Fruit fly (Drosophila melanogaster) whole organism, embryonic: ENCODE results near the gene Dred.

ENCODE experiments used
- Ada2b ChIP-seq: fragments of 200-800 bp; sonication (Bioruptor generic); IDR thresholded peaks from 2 replicates; pipeline ENCODE4 v1.3.6; 2022; ENCODE audit warnings: missing biosample characterization, missing genetic modification characterization
- BtbVII ChIP-seq: fragments of 200-800 bp; sonication (Bioruptor generic); optimal IDR thresholded peaks from 3 replicates; lab custom pipeline; 2017; ENCODE audit warnings: missing biosample characterization, mild to moderate bottlenecking, missing genetic modification characterization
- Bteb2 ChIP-seq: fragments of 200-800 bp; sonication (Bioruptor generic); optimal IDR thresholded peaks from 2 replicates; lab custom pipeline; 2016; ENCODE audit warnings: missing biosample characterization, missing genetic modification characterization
- CG11398 ChIP-seq: fragments of 200-800 bp; sonication (Bioruptor generic); optimal IDR thresholded peaks from 2 replicates; lab custom pipeline; 2016; ENCODE audit warnings: missing biosample characterization, missing genetic modification characterization
- CG12744 ChIP-seq: fragments of 200-800 bp; sonication (Bioruptor generic); optimal IDR thresholded peaks from 2 replicates; lab custom pipeline; 2016; ENCODE audit warnings: missing biosample characterization, missing genetic modification characterization
- CG13894 ChIP-seq: fragments of 200-800 bp; sonication (Bioruptor generic); optimal IDR thresholded peaks from 3 replicates; lab custom pipeline; 2018; ENCODE audit warnings: missing biosample characterization, mild to moderate bottlenecking, missing genetic modification characterization, moderate library complexity
- CG14441 ChIP-seq: fragments of 200-800 bp; sonication (Bioruptor generic); IDR thresholded peaks from 2 replicates; pipeline ENCODE4 v1.3.6; 2022; ENCODE audit warnings: missing biosample characterization, missing genetic modification characterization
- CG14965 ChIP-seq: fragments of 200-800 bp; sonication (Bioruptor generic); optimal IDR thresholded peaks from 2 replicates; lab custom pipeline; 2016; ENCODE audit warnings: missing biosample characterization, missing genetic modification characterization, borderline replicate concordance
- CG15696 ChIP-seq: fragments of 200-800 bp; sonication (Bioruptor generic); optimal IDR thresholded peaks from 2 replicates; lab custom pipeline; 2019; ENCODE audit warnings: missing biosample characterization, mild to moderate bottlenecking, missing genetic modification characterization, moderate library complexity
- CG18262 ChIP-seq: fragments of 200-800 bp; optimal IDR thresholded peaks from 3 replicates; lab custom pipeline; 2019; ENCODE audit warnings: missing biosample characterization, mild to moderate bottlenecking, missing genetic modification characterization, moderate library complexity
- CG2116 ChIP-seq: fragments of 200-800 bp; sonication (Bioruptor generic); optimal IDR thresholded peaks from 3 replicates; lab custom pipeline; 2018; ENCODE audit warnings: missing biosample characterization, mild to moderate bottlenecking, missing genetic modification characterization
- CG31441 ChIP-seq: fragments of 200-800 bp; sonication (Bioruptor generic); IDR thresholded peaks from 2 replicates; pipeline ENCODE4 v1.3.6; 2022; ENCODE audit warnings: missing biosample characterization, missing genetic modification characterization
- CG32532 ChIP-seq: fragments of 200-800 bp; sonication (Bioruptor generic); IDR thresholded peaks from 2 replicates; pipeline ENCODE4 v1.3.6; 2022; ENCODE audit warnings: missing biosample characterization, missing genetic modification characterization
- CG3407 ChIP-seq: fragments of 200-800 bp; sonication (Bioruptor generic); optimal IDR thresholded peaks from 2 replicates; lab custom pipeline; 2018; ENCODE audit warnings: missing biosample characterization, mild to moderate bottlenecking, missing genetic modification characterization
- CG3995 ChIP-seq: fragments of 200-800 bp; sonication (Bioruptor generic); optimal IDR thresholded peaks from 3 replicates; lab custom pipeline; 2016; ENCODE audit warnings: missing biosample characterization, missing genetic modification characterization
- CG4282 ChIP-seq: fragments of 200-800 bp; sonication (Bioruptor generic); optimal IDR thresholded peaks from 2 replicates; lab custom pipeline; 2016; ENCODE audit warnings: missing biosample characterization, missing genetic modification characterization
- CG4424 ChIP-seq: fragments of 200-800 bp; sonication (Bioruptor generic); optimal IDR thresholded peaks from 3 replicates; lab custom pipeline; 2016; ENCODE audit warnings: missing biosample characterization, missing genetic modification characterization
- CG9727 ChIP-seq: fragments of 200-800 bp; sonication (Bioruptor generic); optimal IDR thresholded peaks from 3 replicates; lab custom pipeline; 2017; ENCODE audit warnings: missing biosample characterization, mild to moderate bottlenecking, missing genetic modification characterization
- Chrac-16 ChIP-seq: fragments of 200-800 bp; sonication (Bioruptor generic); optimal IDR thresholded peaks from 3 replicates; lab custom pipeline; 2016; ENCODE audit warnings: missing biosample characterization, missing genetic modification characterization
- CoRest ChIP-seq: fragments of 200-800 bp; sonication (Bioruptor generic); optimal IDR thresholded peaks from 3 replicates; lab custom pipeline; 2018; ENCODE audit warnings: missing biosample characterization, mild to moderate bottlenecking, missing genetic modification characterization, moderate library complexity
- Dll ChIP-seq: fragments of 200-800 bp; sonication (Bioruptor generic); IDR thresholded peaks from 4 replicates; pipeline ENCODE4 v1.3.6; 2022; ENCODE audit warnings: missing biosample characterization, missing genetic modification characterization; ENCODE audit not compliant: partially characterized antibody
- E2f1 ChIP-seq: fragments of 200-800 bp; sonication (Bioruptor generic); IDR thresholded peaks from 2 replicates; pipeline ENCODE4 v1.3.6; 2022; ENCODE audit warnings: missing biosample characterization, missing genetic modification characterization
- ERR ChIP-seq: fragments of 200-800 bp; sonication (Bioruptor generic); optimal IDR thresholded peaks from 2 replicates; lab custom pipeline; 2016; ENCODE audit warnings: missing biosample characterization, missing genetic modification characterization
- Ets97D ChIP-seq: fragments of 200-800 bp; sonication (Bioruptor generic); optimal IDR thresholded peaks from 3 replicates; lab custom pipeline; 2016; ENCODE audit warnings: missing biosample characterization, missing genetic modification characterization
- Fer1 ChIP-seq: fragments of 200-800 bp; sonication (Bioruptor generic); optimal IDR thresholded peaks from 2 replicates; lab custom pipeline; 2017; ENCODE audit warnings: missing biosample characterization, mild to moderate bottlenecking, missing genetic modification characterization
- Gsc ChIP-seq: fragments of 200-800 bp; sonication (Bioruptor generic); IDR thresholded peaks from 2 replicates; pipeline ENCODE4 v1.3.6; 2022; ENCODE audit warnings: missing biosample characterization, missing genetic modification characterization
- Rx ChIP-seq: fragments of 200-800 bp; sonication (Bioruptor generic); IDR thresholded peaks from 2 replicates; pipeline ENCODE4 v1.3.6; 2022; ENCODE audit warnings: missing biosample characterization, missing genetic modification characterization
- Sry-β ChIP-seq: fragments of 200-800 bp; sonication (Bioruptor generic); optimal IDR thresholded peaks from 2 replicates; lab custom pipeline; 2018; ENCODE audit warnings: missing biosample characterization, mild to moderate bottlenecking, missing genetic modification characterization, moderate library complexity
- TFAM ChIP-seq: fragments of 200-800 bp; sonication (Bioruptor generic); optimal IDR thresholded peaks from 2 replicates; lab custom pipeline; 2017; ENCODE audit warnings: missing biosample characterization, missing genetic modification characterization, inconsistent platforms
- Trl ChIP-seq, 3 experiments: fragments of >200 bp in 2 of 3; fragments of 200-800 bp in 1 of 3; sonication (Bioruptor generic) in 1 of 3; optimal IDR thresholded peaks; 2 replicates in 1 of 3; 3 replicates in 2 of 3; lab custom pipeline; 2016 to 2017; ENCODE audit warnings: missing biosample characterization in 1 of 3, missing genetic modification characterization in 1 of 3
- ato ChIP-seq: fragments of 200-800 bp; sonication (Bioruptor generic); IDR thresholded peaks from 2 replicates; pipeline ENCODE4 v1.3.6; 2022; ENCODE audit warnings: missing biosample characterization, missing genetic modification characterization; ENCODE audit not compliant: partially characterized antibody
- bcd ChIP-seq: fragments of 200-800 bp; sonication (Bioruptor generic); optimal IDR thresholded peaks from 2 replicates; lab custom pipeline; 2017; ENCODE audit warnings: missing biosample characterization, mild to moderate bottlenecking, missing genetic modification characterization
- bowl ChIP-seq: fragments of 200-800 bp; sonication (Bioruptor generic); IDR thresholded peaks from 2 replicates; pipeline ENCODE4 v1.3.6; 2022; ENCODE audit warnings: missing biosample characterization, missing genetic modification characterization
- corto ChIP-seq: fragments of 200-800 bp; sonication (Bioruptor generic); optimal IDR thresholded peaks from 2 replicates; lab custom pipeline; 2016; ENCODE audit warnings: missing biosample characterization, mild to moderate bottlenecking, missing genetic modification characterization, moderate library complexity
- dmrt99B ChIP-seq: fragments of 200-800 bp; sonication (Bioruptor generic); optimal IDR thresholded peaks from 2 replicates; lab custom pipeline; 2018; ENCODE audit warnings: missing biosample characterization, mild to moderate bottlenecking, missing genetic modification characterization, moderate library complexity
- esg ChIP-seq: fragments of 200-800 bp; sonication (Bioruptor generic); conservative IDR thresholded peaks from 2 replicates; pipeline ENCODE4 v1.3.6; 2022; ENCODE audit warnings: missing biosample characterization, missing genetic modification characterization
- gt ChIP-seq: fragments of 200-800 bp; sonication (Bioruptor generic); IDR thresholded peaks from 2 replicates; pipeline ENCODE4 v1.3.6; 2022; ENCODE audit warnings: missing biosample characterization, missing genetic modification characterization
- her ChIP-seq: fragments of 200-800 bp; sonication (Bioruptor generic); optimal IDR thresholded peaks from 2 replicates; lab custom pipeline; 2016; ENCODE audit warnings: missing biosample characterization, missing genetic modification characterization
- kay ChIP-seq: fragments of 200-800 bp; sonication (Bioruptor generic); optimal IDR thresholded peaks from 2 replicates; lab custom pipeline; 2016; ENCODE audit warnings: missing biosample characterization, missing genetic modification characterization
- oc ChIP-seq: fragments of 200-800 bp; sonication (Bioruptor generic); optimal IDR thresholded peaks from 2 replicates; lab custom pipeline; 2018; ENCODE audit warnings: missing biosample characterization, mild to moderate bottlenecking, missing genetic modification characterization, moderate library complexity
- phol ChIP-seq: fragments of 200-800 bp; sonication (Bioruptor generic); optimal IDR thresholded peaks from 3 replicates; lab custom pipeline; 2018; ENCODE audit warnings: missing biosample characterization, mild to moderate bottlenecking, missing genetic modification characterization, moderate library complexity
- pnt ChIP-seq: fragments of 200-800 bp; sonication (Bioruptor generic); optimal IDR thresholded peaks from 3 replicates; lab custom pipeline; 2016; ENCODE audit warnings: missing biosample characterization, missing genetic modification characterization
- sim ChIP-seq: fragments of 200-800 bp; sonication (Bioruptor generic); IDR thresholded peaks from 2 replicates; pipeline ENCODE4 v1.3.6; 2022; ENCODE audit warnings: missing biosample characterization, missing genetic modification characterization
- slou ChIP-seq: fragments of 200-800 bp; sonication (Bioruptor generic); optimal IDR thresholded peaks from 3 replicates; lab custom pipeline; 2016; ENCODE audit warnings: missing biosample characterization, missing genetic modification characterization
- sna ChIP-seq: fragments of 200-800 bp; sonication (Bioruptor generic); IDR thresholded peaks from 2 replicates; pipeline ENCODE4 v1.3.6; 2022; ENCODE audit warnings: missing biosample characterization, missing genetic modification characterization; ENCODE audit not compliant: partially characterized antibody
- tap ChIP-seq: fragments of 200-800 bp; optimal IDR thresholded peaks from 3 replicates; lab custom pipeline; 2019; ENCODE audit warnings: missing biosample characterization, mild to moderate bottlenecking, missing genetic modification characterization, moderate library complexity
- usp ChIP-seq: fragments of >200 bp; optimal IDR thresholded peaks from 2 replicates; lab custom pipeline; 2017; ENCODE audit warnings: missing biosample characterization, missing genetic modification characterization

Dred gene

DNA sequence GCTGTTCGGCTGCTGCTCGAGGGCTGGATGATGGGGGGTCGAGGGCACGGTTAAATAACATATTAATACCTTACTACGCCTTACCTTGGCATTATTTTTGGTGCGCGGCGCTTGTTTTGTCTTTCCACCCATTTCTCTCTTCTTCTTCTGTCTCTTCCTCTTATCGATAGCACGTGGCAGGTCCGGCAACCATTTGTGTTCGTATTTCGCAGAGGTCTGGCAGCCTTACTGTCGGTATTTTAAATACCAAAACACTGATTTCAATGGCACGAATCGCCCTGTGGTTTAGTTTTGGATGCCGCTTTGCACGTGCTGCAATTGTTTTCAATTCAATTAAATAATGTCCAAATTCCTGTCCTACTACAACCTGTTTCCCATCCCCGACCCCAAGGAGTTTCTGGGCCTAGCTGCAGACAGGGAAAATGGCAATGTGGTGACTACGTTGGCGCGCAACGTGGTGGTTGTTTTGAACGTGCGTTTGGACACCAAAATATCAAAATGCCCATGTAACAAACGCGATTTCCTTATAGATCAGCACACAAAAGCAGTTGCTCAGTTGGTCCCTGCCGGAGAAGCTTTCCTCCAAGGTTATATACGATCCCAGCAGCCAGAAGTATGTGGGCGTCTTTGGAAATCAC, 8.2 kb upstream of the Dred start, which contains the start of the genes Ltn1 and CG9300 (continued):
- peak; percentile 4 for TF ChIP-seq CG4424 (GFP tag; lab: Kevin White, UChicago)
- no peak for TF ChIP-seq CG14965 (GFP tag; lab: Kevin White, UChicago)
- no peak for TF ChIP-seq ERR (GFP tag; lab: Kevin White, UChicago)
- peak; percentile 53 for TF ChIP-seq phol (tag; lab: Kevin White, UChicago)
- 0 out of 2 replicates have a peak, but pooled peaks have one; percentile 5 for TF ChIP-seq ato (GFP tag; lab: Robert Waterston, UW)
- no peak for TF ChIP-seq dmrt99B (tag; lab: Kevin White, UChicago)
- TF ChIP-seq her (GFP tag; lab: Kevin White, UChicago): peak; percentile 28
- TF ChIP-seq Sry-β (GFP tag; lab: Kevin White, UChicago): no peak
- TF ChIP-seq CG15696: no peak
- TF ChIP-seq BtbVII (GFP tag; lab: Kevin White, UChicago): no peak
- TF ChIP-seq Ets97D (GFP tag; lab: Kevin White, UChicago): peak; percentile 77
- no peak for TF ChIP-seq TFAM (GFP tag; lab: Kevin White, UChicago)
- no peak for TF ChIP-seq Chrac-16 (GFP tag; lab: Kevin White, UChicago)
- no peak for TF ChIP-seq Bteb2
- no peak for TF ChIP-seq Trl (optimal IDR thresholded peaks at IDR 0.05; lab: Kevin White, UChicago)
- TF ChIP-seq Trl (GFP tag; optimal IDR thresholded peaks at IDR 0.05; lab: Kevin White, UChicago): peak; percentile 53
- TF ChIP-seq esg: no peak
- TF ChIP-seq corto: no peak
- TF ChIP-seq oc: no peak
- no peak for TF ChIP-seq usp
- TF ChIP-seq CoRest (tag; lab: Kevin White, UChicago): no peak
- no peak for TF ChIP-seq slou (GFP tag; lab: Kevin White, UChicago)
- no peak for TF ChIP-seq bcd (GFP tag; lab: Kevin White, UChicago)
- TF ChIP-seq sna (GFP tag; lab: Robert Waterston, UW): peak; percentile 57; the same call in 1 of the 2 replicates
- TF ChIP-seq CG11398 (GFP tag; lab: Kevin White, UChicago): peak; percentile 29
- peak; percentile 45; the same call in 1 of the 2 replicates for TF ChIP-seq E2f1 (GFP tag; lab: Robert Waterston, UW)
- TF ChIP-seq pnt (GFP tag; lab: Kevin White, UChicago): no peak
- no peak for TF ChIP-seq sim (GFP tag; lab: Robert Waterston, UW)
- no peak for TF ChIP-seq CG3995
- TF ChIP-seq gt (GFP tag; lab: Robert Waterston, UW): no peak
- no peak for TF ChIP-seq Rx
- TF ChIP-seq CG31441 (GFP tag; lab: Robert Waterston, UW): no peak
- no peak for TF ChIP-seq CG9727 (GFP tag; lab: Kevin White, UChicago)
- TF ChIP-seq CG12744 (GFP tag; lab: Kevin White, UChicago): no peak

- TF ChIP-seq kay (no peak), Dll (GFP tag; lab: Robert Waterston, UW) (no peak), CG14441 (GFP tag; lab: Robert Waterston, UW) (no peak), CG3407 (no peak), CG4282 (GFP tag; lab: Kevin White, UChicago) (no peak), Fer1 (GFP tag; lab: Kevin White, UChicago) (no peak), Gsc (GFP tag; lab: Robert Waterston, UW) (no peak), CG32532 (GFP tag; lab: Robert Waterston, UW) (no peak), bowl (GFP tag; lab: Robert Waterston, UW) (no peak), CG18262 (no peak), Ada2b (GFP tag; lab: Robert Waterston, UW) (no peak), CG13894 (tag; lab: Kevin White, UChicago) (no peak), sna (GFP tag; lab: Robert Waterston, UW) (no peak), Trl (optimal IDR thresholded peaks at IDR 0.05; lab: Kevin White, UChicago) (no peak), Trl (GFP tag; optimal IDR thresholded peaks at IDR 0.05; lab: Kevin White, UChicago) (no peak), tap (tag; lab: Kevin White, UChicago) (no peak), CG2116 (GFP tag; lab: Kevin White, UChicago) (no peak)
Measured at dm6 chr3L:19544810-19545209, 805 bp upstream of the Dred start, which contains the start of the genes CG46435 and Rcd7. TSS of gene CG46435 (plus strand) at chr3L:19545110. TSS of gene Rcd7 (plus strand) at chr3L:19545110.
